Fruit fly (Drosophila melanogaster): ENCODE results near the gene Pep.

- TF ChIP-seq psq (optimal IDR thresholded peaks at IDR 0.05) (no peak), CG8478 (optimal IDR thresholded peaks at IDR 0.05) (no peak), pan (optimal IDR thresholded peaks at IDR 0.05) (no peak)
These were observed 23.6 kb upstream of the Pep start for dm6 chr3L:17668386-17668944.
